Worm (Caenorhabditis elegans) whole organism, L4/young adult: ENCODE measurements around the gene cbd-1.

Source experiments
- W03F9.2 ChIP-seq: fragments of 150-350 bp; optimal IDR thresholded peaks from 2 replicates; lab custom pipeline; 2014; ENCODE audit warnings: missing biosample characterization, missing genetic modification characterization
- dao-5 ChIP-seq: sonication (generic microtip); optimal IDR thresholded peaks from 2 replicates; lab custom pipeline; 2016; ENCODE audit warnings: missing genotype, missing genetic modification characterization, moderate library complexity, missing compliant biosample characterization
- him-1 ChIP-seq: sonication (generic microtip); optimal IDR thresholded peaks from 2 replicates; lab custom pipeline; 2016; ENCODE audit warnings: missing genotype, missing genetic modification reagents, missing genetic modification characterization, missing compliant biosample characterization

DNA sequence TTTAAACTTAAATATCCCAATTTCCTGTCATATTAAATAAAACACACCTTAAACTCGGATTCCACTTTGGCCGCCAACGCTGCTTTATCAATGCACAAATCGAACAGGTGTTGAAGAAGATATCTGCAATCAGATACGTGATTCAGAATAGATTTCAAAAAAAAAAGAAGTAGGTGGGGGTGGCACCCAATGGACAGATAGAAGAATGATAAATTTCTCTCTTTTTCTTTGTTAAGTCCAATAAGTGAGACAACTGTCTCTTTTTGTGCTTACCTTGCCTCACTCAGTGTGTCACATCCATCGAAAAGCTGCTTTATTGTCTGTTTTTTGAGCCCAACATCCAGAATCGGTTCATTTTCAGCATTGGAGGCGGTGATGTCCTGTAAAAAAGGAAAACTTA, 22.0 kb upstream of the cbd-1 start:
- TF ChIP-seq him-1 (tag; lab: Kevin White, UChicago) (no peak), W03F9.2 (tag; lab: Kevin White, UChicago) (no peak), dao-5 (no peak)
